Worm (Caenorhabditis elegans) whole organism, mixed stage, embryonic: ENCODE results near the gene rde-1.

Experiments used
- ces-1 ChIP-seq: fragments of 150-350 bp; optimal IDR thresholded peaks from 2 replicates; lab custom pipeline; 2014; ENCODE audit warnings: missing biosample characterization, missing genetic modification reagents, missing genetic modification characterization
- ham-2 ChIP-seq: fragments of 200-800 bp; sonication (Bioruptor generic); optimal IDR thresholded peaks from 2 replicates; lab custom pipeline; 2018; ENCODE audit warnings: mild to moderate bottlenecking, missing genetic modification characterization, missing compliant biosample characterization
- mep-1 ChIP-seq: fragments of 150-350 bp; optimal IDR thresholded peaks from 2 replicates; lab custom pipeline; 2017; ENCODE audit warnings: missing biosample characterization, missing genetic modification reagents, missing genetic modification characterization, inconsistent platforms
- nhr-28 ChIP-seq: fragments of 150-350 bp; optimal IDR thresholded peaks from 2 replicates; lab custom pipeline; 2014; ENCODE audit warnings: missing biosample characterization, missing genetic modification characterization
- unc-39 ChIP-seq: fragments of 150-350 bp; optimal IDR thresholded peaks from 2 replicates; lab custom pipeline; 2014; ENCODE audit warnings: missing biosample characterization, missing genetic modification characterization
- unc-62 ChIP-seq: fragments of 150-350 bp; optimal IDR thresholded peaks from 2 replicates; lab custom pipeline; 2014; ENCODE audit warnings: missing biosample characterization, missing genetic modification reagents, missing genetic modification characterization
- ztf-11 ChIP-seq: fragments of 150-350 bp; optimal IDR thresholded peaks from 2 replicates; lab custom pipeline; 2014; ENCODE audit warnings: missing biosample characterization, missing genetic modification characterization

DNA sequence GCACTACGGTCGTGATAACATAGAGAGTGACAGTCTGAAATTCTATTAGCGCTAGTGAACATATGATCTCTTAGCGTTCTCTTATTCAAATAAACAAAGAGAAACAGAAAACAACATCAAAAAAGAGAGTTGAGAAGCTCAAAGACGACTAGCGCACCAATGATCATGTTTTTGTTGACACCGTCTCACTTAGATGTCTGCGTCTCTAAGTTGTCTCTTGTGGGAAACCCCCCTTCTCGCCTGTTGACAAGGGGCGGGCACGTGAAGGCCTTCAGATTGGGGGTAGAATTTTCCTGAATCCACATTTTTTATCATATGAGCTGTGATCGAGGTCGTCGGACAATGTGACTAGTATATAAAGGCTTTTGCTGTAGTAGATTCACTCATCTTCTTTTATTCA, 28.5 kb upstream of the rde-1 start:
- TF ChIP-seq mep-1 (tag; lab: Kevin White, UChicago) (no peak), ces-1 (GFP tag; lab: Kevin White, UChicago) (no peak), ztf-11 (tag; lab: Kevin White, UChicago) (no peak), unc-62 (no peak), unc-39 (no peak), nhr-28 (tag; lab: Kevin White, UChicago) (no peak), ham-2 (GFP tag; lab: Kevin White, UChicago) (no peak)
